Worm (Caenorhabditis elegans) whole organism, mixed stage, embryonic: Measurements from ENCODE around the gene gst-21.

Experiments
- M03D4.4 ChIP-seq: sonication (generic microtip); optimal IDR thresholded peaks from 2 replicates; lab custom pipeline; 2017; ENCODE audit warnings: mild to moderate bottlenecking, missing genetic modification characterization, missing compliant biosample characterization
- bed-3 ChIP-seq: fragments of 200-800 bp; sonication (Bioruptor generic); optimal IDR thresholded peaks from 3 replicates; lab custom pipeline; 2018; ENCODE audit warnings: mild to moderate bottlenecking, missing genetic modification characterization, moderate library complexity, missing compliant biosample characterization
- blmp-1 ChIP-seq: fragments of 150-350 bp; optimal IDR thresholded peaks from 2 replicates; lab custom pipeline; 2014; ENCODE audit warnings: missing biosample characterization, missing genetic modification characterization
- ceh-39 ChIP-seq: fragments of 150-350 bp; optimal IDR thresholded peaks from 2 replicates; lab custom pipeline; 2014; ENCODE audit warnings: missing biosample characterization, missing genetic modification characterization
- ceh-43 ChIP-seq: fragments of 200-800 bp; sonication (Bioruptor generic); optimal IDR thresholded peaks from 2 replicates; lab custom pipeline; 2018; ENCODE audit warnings: mild to moderate bottlenecking, missing genetic modification characterization, moderate library complexity, missing compliant biosample characterization
- ceh-83 ChIP-seq: fragments of 200-800 bp; sonication (Bioruptor generic); optimal IDR thresholded peaks from 2 replicates; lab custom pipeline; 2018; ENCODE audit warnings: mild to moderate bottlenecking, missing genetic modification characterization, missing compliant biosample characterization
- ces-1 ChIP-seq: fragments of 150-350 bp; optimal IDR thresholded peaks from 2 replicates; lab custom pipeline; 2014; ENCODE audit warnings: missing biosample characterization, missing genetic modification reagents, missing genetic modification characterization
- cnd-1 ChIP-seq: fragments of 200-800 bp; sonication (Bioruptor generic); optimal IDR thresholded peaks from 2 replicates; lab custom pipeline; 2018; ENCODE audit warnings: mild to moderate bottlenecking, missing genetic modification characterization, missing compliant biosample characterization
- drap-1 ChIP-seq: fragments of 200-800 bp; sonication (Bioruptor generic); optimal IDR thresholded peaks from 3 replicates; lab custom pipeline; 2018; ENCODE audit warnings: mild to moderate bottlenecking, missing genetic modification characterization, missing compliant biosample characterization
- elt-1 ChIP-seq: sonication (generic microtip); optimal IDR thresholded peaks from 2 replicates; lab custom pipeline; 2017; ENCODE audit warnings: missing genetic modification characterization, mild to moderate bottlenecking, missing compliant biosample characterization, antibody characterized with exemption, moderate library complexity, borderline replicate concordance; ENCODE audit not compliant: insufficient read depth
- elt-3 ChIP-seq: fragments of 150-350 bp; optimal IDR thresholded peaks from 2 replicates; lab custom pipeline; 2014; ENCODE audit warnings: missing biosample characterization, missing genetic modification characterization
- ham-2 ChIP-seq: fragments of 200-800 bp; sonication (Bioruptor generic); optimal IDR thresholded peaks from 2 replicates; lab custom pipeline; 2018; ENCODE audit warnings: mild to moderate bottlenecking, missing genetic modification characterization, missing compliant biosample characterization
- hlh-1 ChIP-seq: fragments of 150-350 bp; optimal IDR thresholded peaks from 2 replicates; lab custom pipeline; 2014; ENCODE audit warnings: missing biosample characterization, missing genetic modification reagents, missing genetic modification characterization
- lin-13 ChIP-seq: fragments of 150-350 bp; optimal IDR thresholded peaks from 2 replicates; lab custom pipeline; 2014; ENCODE audit warnings: missing biosample characterization, missing genetic modification characterization
- lsy-2 ChIP-seq: fragments of 150-350 bp; optimal IDR thresholded peaks from 2 replicates; lab custom pipeline; 2014; ENCODE audit warnings: missing biosample characterization, missing genetic modification characterization
- mab-5 ChIP-seq: fragments of 150-350 bp; optimal IDR thresholded peaks from 2 replicates; lab custom pipeline; 2014; ENCODE audit warnings: missing biosample characterization, missing genetic modification characterization
- mep-1 ChIP-seq: fragments of 150-350 bp; optimal IDR thresholded peaks from 2 replicates; lab custom pipeline; 2017; ENCODE audit warnings: missing biosample characterization, missing genetic modification reagents, missing genetic modification characterization, inconsistent platforms
- mls-2 ChIP-seq: sonication (generic microtip); optimal IDR thresholded peaks from 2 replicates; lab custom pipeline; 2016; ENCODE audit warnings: mild to moderate bottlenecking, missing genetic modification characterization, moderate library complexity, missing compliant biosample characterization
- nhr-12 ChIP-seq: fragments of 150-350 bp; optimal IDR thresholded peaks from 2 replicates; lab custom pipeline; 2014; ENCODE audit warnings: missing biosample characterization, missing genetic modification characterization
- nhr-2 ChIP-seq: fragments of 150-350 bp; optimal IDR thresholded peaks from 2 replicates; lab custom pipeline; 2014; ENCODE audit warnings: missing biosample characterization, missing genetic modification characterization
- nhr-237 ChIP-seq: fragments of 150-350 bp; optimal IDR thresholded peaks from 2 replicates; lab custom pipeline; 2014; ENCODE audit warnings: missing biosample characterization, missing genetic modification characterization
- nhr-28 ChIP-seq: fragments of 150-350 bp; optimal IDR thresholded peaks from 2 replicates; lab custom pipeline; 2014; ENCODE audit warnings: missing biosample characterization, missing genetic modification characterization
- nhr-76 ChIP-seq: sonication (generic microtip); optimal IDR thresholded peaks from 2 replicates; lab custom pipeline; 2017; ENCODE audit warnings: missing biosample characterization, missing genetic modification characterization
- pha-4 ChIP-seq: fragments of 150-350 bp; optimal IDR thresholded peaks from 2 replicates; lab custom pipeline; 2018; ENCODE audit warnings: missing biosample characterization, missing genetic modification reagents, missing genetic modification characterization
- sem-2 ChIP-seq: fragments of 200-800 bp; sonication (Bioruptor generic); optimal IDR thresholded peaks from 2 replicates; lab custom pipeline; 2018; ENCODE audit warnings: mild to moderate bottlenecking, missing genetic modification characterization, missing compliant biosample characterization
- snpc-4 ChIP-seq: fragments of 150-350 bp; optimal IDR thresholded peaks from 2 replicates; lab custom pipeline; 2014; ENCODE audit warnings: missing biosample characterization, missing genetic modification characterization
- sptf-1 ChIP-seq: sonication (generic microtip); optimal IDR thresholded peaks from 2 replicates; lab custom pipeline; 2017; ENCODE audit warnings: mild to moderate bottlenecking, missing genetic modification characterization, moderate library complexity, missing compliant biosample characterization
- tbx-8 ChIP-seq: fragments of 200-800 bp; sonication (Bioruptor generic); optimal IDR thresholded peaks from 2 replicates; lab custom pipeline; 2018; ENCODE audit warnings: mild to moderate bottlenecking, missing genetic modification characterization, moderate library complexity, missing compliant biosample characterization
- unc-39 ChIP-seq: fragments of 150-350 bp; optimal IDR thresholded peaks from 2 replicates; lab custom pipeline; 2014; ENCODE audit warnings: missing biosample characterization, missing genetic modification characterization
- unc-62 ChIP-seq: fragments of 150-350 bp; optimal IDR thresholded peaks from 2 replicates; lab custom pipeline; 2014; ENCODE audit warnings: missing biosample characterization, missing genetic modification reagents, missing genetic modification characterization
- ztf-11 ChIP-seq: fragments of 150-350 bp; optimal IDR thresholded peaks from 2 replicates; lab custom pipeline; 2014; ENCODE audit warnings: missing biosample characterization, missing genetic modification characterization

gst-21 gene

DNA sequence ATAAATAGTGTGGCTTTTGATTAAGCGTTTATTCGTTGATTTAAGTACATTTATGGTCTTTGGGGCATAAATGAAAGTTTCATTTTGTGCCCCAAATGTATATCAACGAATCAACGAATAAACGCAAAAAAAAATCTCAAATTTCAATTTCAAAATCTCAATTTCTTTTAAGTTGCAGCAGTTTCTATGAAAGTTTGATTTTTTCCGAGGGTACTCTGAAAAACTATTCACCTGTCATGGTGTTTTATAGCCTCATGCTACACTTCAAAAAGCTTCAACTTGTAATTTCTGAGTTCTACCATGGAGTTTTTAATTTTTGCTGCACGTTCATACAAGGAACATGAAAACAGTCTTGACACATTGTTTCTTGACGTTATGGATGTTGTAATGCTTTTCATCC lies 20.7 kb upstream of the gst-21 start, which contains the start of gene ZK697.1:
Gene ZK697.1, plus strand, starts transcription at position 301 of the 400 bp plus-strand sequence.
- TF ChIP-seq mab-5 (tag; lab: Kevin White, UChicago) (no peak), drap-1 (GFP tag; lab: Kevin White, UChicago) (no peak), tbx-8 (GFP tag; lab: Kevin White, UChicago) (no peak), sem-2 (GFP tag; lab: Kevin White, UChicago) (no peak), blmp-1 (tag; lab: Kevin White, UChicago) (no peak), cnd-1 (tag; lab: Kevin White, UChicago) (no peak), nhr-12 (tag; lab: Kevin White, UChicago) (no peak), ces-1 (GFP tag; lab: Kevin White, UChicago) (no peak)

DNA sequence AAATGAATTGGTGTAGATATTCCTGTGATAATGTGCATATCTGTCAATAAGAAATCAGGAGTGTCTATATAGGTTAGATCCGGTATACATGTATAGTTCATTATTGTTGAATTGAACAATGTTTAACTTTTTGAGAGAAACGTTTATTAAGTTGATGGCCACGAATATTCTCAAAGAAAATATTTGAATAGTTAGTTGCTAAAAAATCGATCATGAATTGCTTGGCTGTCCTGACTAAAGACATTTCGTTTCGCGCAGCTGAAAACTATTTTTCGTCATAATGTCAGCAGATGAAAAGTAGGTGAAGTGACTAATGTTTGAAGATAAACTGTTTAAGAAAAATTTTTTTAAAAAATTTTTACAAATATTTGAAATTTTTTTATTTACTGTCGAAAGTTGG lies 19.6 kb upstream of the gst-21 start, which contains the start of gene srh-199:
Gene srh-199, minus strand, starts transcription at position 101 of the 400 bp plus-strand sequence.
- TF ChIP-seq M03D4.4 (tag; lab: Kevin White, UChicago): no peak
- TF ChIP-seq bed-3 (GFP tag; lab: Kevin White, UChicago): no peak
- no peak for TF ChIP-seq sptf-1 (tag; lab: Kevin White, UChicago)
- no peak for TF ChIP-seq ztf-11 (tag; lab: Kevin White, UChicago)
- TF ChIP-seq lin-13 (tag; lab: Kevin White, UChicago): no peak
- TF ChIP-seq nhr-237 (tag; lab: Kevin White, UChicago): no peak
- TF ChIP-seq tbx-8 (GFP tag; lab: Kevin White, UChicago): no peak
- no peak for TF ChIP-seq nhr-2 (tag; lab: Kevin White, UChicago)
- no peak for TF ChIP-seq mls-2 (tag; lab: Kevin White, UChicago)
- no peak for TF ChIP-seq drap-1 (GFP tag; lab: Kevin White, UChicago)
- no peak for TF ChIP-seq hlh-1 (tag; lab: Kevin White, UChicago)
- TF ChIP-seq unc-39: no peak
- TF ChIP-seq ceh-39: no peak
- TF ChIP-seq elt-1: no peak
- no peak for TF ChIP-seq pha-4 (tag; lab: Kevin White, UChicago)

DNA sequence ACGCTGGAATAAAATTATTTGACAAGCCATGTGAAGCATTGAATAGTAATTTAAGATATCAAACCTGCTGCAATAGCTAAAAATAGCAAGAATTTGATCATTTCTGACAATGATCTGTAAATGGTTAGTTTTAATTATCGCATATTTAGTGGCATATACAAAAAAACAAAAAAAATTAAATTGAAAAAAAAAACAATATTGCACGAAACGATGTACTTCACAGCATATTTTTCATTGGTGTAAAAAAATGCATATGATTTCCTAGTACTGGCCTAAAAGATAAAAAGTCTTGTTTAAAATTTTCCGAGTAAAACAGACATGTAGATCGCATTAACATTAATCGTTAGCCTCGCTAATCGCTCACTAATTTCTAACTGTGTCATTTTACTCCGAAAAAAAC lies 17.2 kb upstream of the gst-21 start, which contains the start of gene ZK697.8:
Gene ZK697.8, minus strand, starts transcription at position 101 of the 400 bp plus-strand sequence.
- TF ChIP-seq lin-13 (tag; lab: Kevin White, UChicago) (no peak), elt-3 (tag; lab: Kevin White, UChicago) (no peak), bed-3 (GFP tag; lab: Kevin White, UChicago) (no peak), lsy-2 (tag; lab: Kevin White, UChicago) (no peak), unc-39 (no peak), ceh-83 (GFP tag; lab: Kevin White, UChicago) (no peak), snpc-4 (tag; lab: Kevin White, UChicago) (no peak), hlh-1 (tag; lab: Kevin White, UChicago) (no peak), ces-1 (GFP tag; lab: Kevin White, UChicago) (no peak), blmp-1 (tag; lab: Kevin White, UChicago) (no peak)

DNA sequence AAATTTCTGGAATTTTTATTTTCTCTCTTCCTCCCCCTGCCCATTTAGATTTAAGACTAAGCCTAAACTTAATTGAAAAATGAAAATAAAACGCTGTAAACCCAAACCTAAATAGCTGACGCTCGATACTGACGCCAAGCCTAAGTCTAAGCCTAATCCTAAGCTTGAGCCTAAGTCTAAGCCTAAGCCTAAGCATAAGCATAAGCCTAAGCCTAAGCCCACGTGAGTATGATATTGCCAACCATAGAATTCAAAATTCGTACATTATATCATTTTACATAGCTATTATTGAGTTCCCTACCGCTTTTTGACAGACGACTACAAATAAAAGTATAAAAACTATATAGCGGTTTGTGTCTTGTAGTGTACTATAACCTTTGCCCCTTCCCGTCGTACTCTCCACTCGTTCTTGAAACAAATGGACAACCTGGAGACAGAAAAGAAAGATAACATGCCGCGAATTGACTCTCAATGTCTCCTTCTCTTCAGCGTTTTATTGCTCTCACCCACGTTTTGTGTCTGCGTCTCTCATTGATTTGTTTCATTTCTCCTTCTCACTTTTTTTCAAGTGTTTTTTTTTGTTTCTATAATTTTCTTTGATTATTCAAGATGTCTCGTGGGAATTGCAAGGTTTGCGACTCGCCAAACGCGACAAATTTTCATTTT lies 11.5 kb upstream of the gst-21 start, which contains the start of gene nhr-256:
Gene nhr-256, plus strand, starts transcription at position 567 of the 666 bp plus-strand sequence.
- TF ChIP-seq ham-2 (GFP tag; lab: Kevin White, UChicago) (peak; percentile 65), bed-3 (GFP tag; lab: Kevin White, UChicago) (no peak), hlh-1 (tag; lab: Kevin White, UChicago) (no peak), elt-3 (tag; lab: Kevin White, UChicago) (peak; percentile 48), sem-2 (GFP tag; lab: Kevin White, UChicago) (no peak), unc-62 (GFP tag; lab: Kevin White, UChicago) (peak; percentile 52), ces-1 (GFP tag; lab: Kevin White, UChicago) (peak; percentile 55), nhr-76 (no peak), ceh-43 (no peak), nhr-28 (tag; lab: Kevin White, UChicago) (peak; percentile 74), mep-1 (tag; lab: Kevin White, UChicago) (peak; percentile 19), snpc-4 (tag; lab: Kevin White, UChicago) (no peak), drap-1 (GFP tag; lab: Kevin White, UChicago) (no peak), pha-4 (tag; lab: Kevin White, UChicago) (peak; percentile 68), M03D4.4 (tag; lab: Kevin White, UChicago) (no peak), cnd-1 (tag; lab: Kevin White, UChicago) (no peak), sptf-1 (tag; lab: Kevin White, UChicago) (no peak), nhr-12 (tag; lab: Kevin White, UChicago) (peak; percentile 78), nhr-237 (tag; lab: Kevin White, UChicago) (peak; percentile 71)
